Worm (Caenorhabditis elegans) whole organism, L1 larva: ENCODE data around the gene col-72.

Source experiments
- C16A3.4 ChIP-seq: fragments of 150-350 bp; optimal IDR thresholded peaks from 2 replicates; lab custom pipeline; 2014; ENCODE audit warnings: missing biosample characterization, missing genetic modification characterization
- F16B12.6 ChIP-seq: fragments of 150-350 bp; optimal IDR thresholded peaks from 2 replicates; lab custom pipeline; 2014; ENCODE audit warnings: missing biosample characterization, missing genetic modification characterization
- Y116A8C.19 ChIP-seq: sonication (generic microtip); optimal IDR thresholded peaks from 2 replicates; lab custom pipeline; 2016; ENCODE audit warnings: missing compliant biosample characterization, missing genetic modification characterization, borderline replicate concordance
- aha-1 ChIP-seq: fragments of 150-350 bp; optimal IDR thresholded peaks from 2 replicates; lab custom pipeline; 2014; ENCODE audit warnings: missing biosample characterization, missing genetic modification characterization
- alr-1 ChIP-seq: fragments of 200-800 bp; sonication (Bioruptor generic); optimal IDR thresholded peaks from 2 replicates; lab custom pipeline; 2018; ENCODE audit warnings: borderline replicate concordance, mild to moderate bottlenecking, missing genetic modification characterization, missing compliant biosample characterization
- aly-2 ChIP-seq: fragments of 150-350 bp; optimal IDR thresholded peaks from 2 replicates; lab custom pipeline; 2014; ENCODE audit warnings: missing biosample characterization, missing genetic modification characterization
- ama-1 ChIP-seq: fragments of 150-350 bp; optimal IDR thresholded peaks from 2 replicates; lab custom pipeline; 2014
- blmp-1 ChIP-seq: fragments of 150-350 bp; optimal IDR thresholded peaks from 2 replicates; lab custom pipeline; 2014; ENCODE audit warnings: missing biosample characterization, missing genetic modification characterization
- ceh-63 ChIP-seq: fragments of 200-800 bp; sonication (Bioruptor generic); optimal IDR thresholded peaks from 2 replicates; lab custom pipeline; 2018; ENCODE audit warnings: mild to moderate bottlenecking, missing genetic modification characterization, missing compliant biosample characterization
- ceh-8 ChIP-seq: fragments of 200-800 bp; sonication (Bioruptor generic); optimal IDR thresholded peaks from 2 replicates; lab custom pipeline; 2018; ENCODE audit warnings: mild to moderate bottlenecking, missing genetic modification characterization, moderate library complexity, missing compliant biosample characterization
- ceh-82 ChIP-seq, 3 experiments: fragments of 150-350 bp in 1 of 3; sonication (generic microtip) in 2 of 3; optimal IDR thresholded peaks; 2 replicates each; lab custom pipeline; 2014 to 2017; ENCODE audit warnings: missing biosample characterization in 3 of 3, missing genetic modification characterization in 3 of 3
- ceh-88 ChIP-seq: fragments of 200-800 bp; sonication (Bioruptor generic); IDR thresholded peaks from 2 replicates; pipeline ENCODE4 v1.3.6; 2022; ENCODE audit warnings: missing genetic modification characterization, missing compliant biosample characterization
- ces-1 ChIP-seq: fragments of 150-350 bp; optimal IDR thresholded peaks from 2 replicates; lab custom pipeline; 2014; ENCODE audit warnings: missing biosample characterization, missing genetic modification reagents, missing genetic modification characterization
- efl-1 ChIP-seq, 4 experiments: fragments of 150-350 bp; optimal IDR thresholded peaks in 3 of 4; peaks in 1 of 4; 1 replicate in 1 of 4; 2 replicates in 3 of 4; lab custom pipeline; 2014; ENCODE audit warnings: missing biosample characterization in 2 of 4, missing genetic modification characterization in 2 of 4, missing genetic modification reagents in 2 of 4
- efl-3 ChIP-seq: fragments of 200-800 bp; sonication (Bioruptor generic); optimal IDR thresholded peaks from 2 replicates; lab custom pipeline; 2018; ENCODE audit warnings: mild to moderate bottlenecking, missing genetic modification characterization, missing compliant biosample characterization
- egl-13 ChIP-seq: sonication (generic microtip); optimal IDR thresholded peaks from 2 replicates; lab custom pipeline; 2016; ENCODE audit warnings: missing genotype, missing genetic modification reagents, missing genetic modification characterization, missing compliant biosample characterization
- elt-2 ChIP-seq: sonication (generic microtip); optimal IDR thresholded peaks from 2 replicates; lab custom pipeline; 2016; ENCODE audit warnings: missing genetic modification characterization, mild to moderate bottlenecking, inconsistent platforms, missing compliant biosample characterization, missing genetic modification reagents
- fkh-4 ChIP-seq: sonication (generic microtip); optimal IDR thresholded peaks from 2 replicates; lab custom pipeline; 2016; ENCODE audit warnings: missing compliant biosample characterization, missing genetic modification characterization, borderline replicate concordance
- fkh-8 ChIP-seq: sonication (generic microtip); optimal IDR thresholded peaks from 2 replicates; lab custom pipeline; 2016; ENCODE audit warnings: mild to moderate bottlenecking, missing genetic modification characterization, missing compliant biosample characterization
- grh-1 ChIP-seq: fragments of 200-800 bp; sonication (Bioruptor generic); IDR thresholded peaks from 2 replicates; pipeline ENCODE4 v1.3.6; 2022; ENCODE audit warnings: missing genetic modification reagents, missing genetic modification characterization, missing compliant biosample characterization
- hlh-4 ChIP-seq: sonication (generic microtip); optimal IDR thresholded peaks from 2 replicates; lab custom pipeline; 2016; ENCODE audit warnings: mild to moderate bottlenecking, missing genetic modification characterization, missing compliant biosample characterization
- isw-1 ChIP-seq: fragments of 200-800 bp; sonication (Bioruptor generic); IDR thresholded peaks from 2 replicates; pipeline ENCODE4 v1.3.6; 2022; ENCODE audit warnings: missing genetic modification characterization, missing compliant biosample characterization
- lin-13 ChIP-seq: fragments of 150-350 bp; optimal IDR thresholded peaks from 2 replicates; lab custom pipeline; 2014; ENCODE audit warnings: missing biosample characterization, missing genetic modification reagents, missing genetic modification characterization
- lin-15B ChIP-seq: fragments of 150-350 bp; sonication (generic microtip); optimal IDR thresholded peaks from 3 replicates; lab custom pipeline; 2014; ENCODE audit warnings: missing biosample characterization, missing genetic modification characterization
- lin-35 ChIP-seq, 2 experiments: fragments of 150-350 bp; optimal IDR thresholded peaks; 2 replicates each; lab custom pipeline; 2014; ENCODE audit warnings: missing biosample characterization in 2 of 2, missing genetic modification characterization in 2 of 2, missing genetic modification reagents in 2 of 2
- lsy-2 ChIP-seq, 2 experiments: fragments of 150-350 bp; optimal IDR thresholded peaks; 2 replicates each; lab custom pipeline; 2014; ENCODE audit warnings: missing biosample characterization in 2 of 2, missing genetic modification characterization in 2 of 2
- mab-9 ChIP-seq: fragments of 200-800 bp; sonication (Bioruptor generic); IDR thresholded peaks from 2 replicates; pipeline ENCODE4 v1.3.6; 2022; ENCODE audit warnings: missing genetic modification reagents, missing genetic modification characterization, missing compliant biosample characterization
- nhr-11 ChIP-seq: fragments of 150-350 bp; optimal IDR thresholded peaks from 2 replicates; lab custom pipeline; 2014; ENCODE audit warnings: missing biosample characterization, missing genetic modification characterization
- nhr-19 ChIP-seq: fragments of 200-800 bp; sonication (Bioruptor generic); conservative IDR thresholded peaks from 2 replicates; pipeline ENCODE4 v1.3.6; 2022; ENCODE audit warnings: missing genetic modification characterization, missing compliant biosample characterization
- nhr-237 ChIP-seq: fragments of 150-350 bp; optimal IDR thresholded peaks from 2 replicates; lab custom pipeline; 2014; ENCODE audit warnings: missing biosample characterization, missing genetic modification characterization
- nhr-47 ChIP-seq: sonication (generic microtip); optimal IDR thresholded peaks from 2 replicates; lab custom pipeline; 2016; ENCODE audit warnings: mild to moderate bottlenecking, missing genetic modification characterization, moderate library complexity, missing compliant biosample characterization
- nhr-71 ChIP-seq: sonication (generic microtip); optimal IDR thresholded peaks from 2 replicates; lab custom pipeline; 2016; ENCODE audit warnings: mild to moderate bottlenecking, missing genetic modification characterization, moderate library complexity, missing compliant biosample characterization
- nhr-84 ChIP-seq: sonication (generic microtip); optimal IDR thresholded peaks from 2 replicates; lab custom pipeline; 2017; ENCODE audit warnings: missing biosample characterization, missing genetic modification characterization
- nhr-90 ChIP-seq: sonication (generic microtip); optimal IDR thresholded peaks from 2 replicates; lab custom pipeline; 2016; ENCODE audit warnings: mild to moderate bottlenecking, missing genetic modification characterization, missing compliant biosample characterization; ENCODE audit not compliant: poor library complexity
- pag-3 ChIP-seq: sonication (generic microtip); optimal IDR thresholded peaks from 2 replicates; lab custom pipeline; 2017; ENCODE audit warnings: missing genetic modification characterization, mild to moderate bottlenecking, missing compliant biosample characterization, antibody characterized with exemption, borderline replicate concordance; ENCODE audit not compliant: insufficient read depth
- pqm-1 ChIP-seq: sonication (generic microtip); optimal IDR thresholded peaks from 3 replicates; lab custom pipeline; 2017; ENCODE audit warnings: missing biosample characterization, missing genetic modification characterization
- snu-23 ChIP-seq: sonication (generic microtip); optimal IDR thresholded peaks from 2 replicates; lab custom pipeline; 2016; ENCODE audit warnings: missing genetic modification characterization, missing compliant biosample characterization
- sptf-1 ChIP-seq: fragments of 150-350 bp; optimal IDR thresholded peaks from 2 replicates; lab custom pipeline; 2014; ENCODE audit warnings: missing biosample characterization, missing genetic modification characterization
- swsn-7 ChIP-seq: sonication (generic microtip); optimal IDR thresholded peaks from 2 replicates; lab custom pipeline; 2016; ENCODE audit warnings: missing genetic modification characterization, missing compliant biosample characterization
- tbx-2 ChIP-seq: sonication (generic microtip); optimal IDR thresholded peaks from 2 replicates; lab custom pipeline; 2016; ENCODE audit warnings: missing genetic modification characterization, missing compliant biosample characterization
- unc-30 ChIP-seq: sonication (generic microtip); optimal IDR thresholded peaks from 2 replicates; lab custom pipeline; 2017; ENCODE audit warnings: missing biosample characterization, missing genetic modification characterization
- unc-62 ChIP-seq: fragments of 150-350 bp; optimal IDR thresholded peaks from 2 replicates; lab custom pipeline; 2014; ENCODE audit warnings: missing biosample characterization, missing genetic modification reagents, missing genetic modification characterization
- vab-15 ChIP-seq: sonication (generic microtip); optimal IDR thresholded peaks from 2 replicates; lab custom pipeline; 2017; ENCODE audit warnings: missing genotype, mild to moderate bottlenecking, missing genetic modification characterization, missing compliant biosample characterization
- zag-1 ChIP-seq: fragments of 150-350 bp; optimal IDR thresholded peaks from 2 replicates; lab custom pipeline; 2014; ENCODE audit warnings: missing biosample characterization, missing genetic modification characterization
- zip-4 ChIP-seq: fragments of 200-800 bp; sonication (Bioruptor generic); optimal IDR thresholded peaks from 2 replicates; lab custom pipeline; 2018; ENCODE audit warnings: mild to moderate bottlenecking, missing genetic modification characterization, moderate library complexity, missing compliant biosample characterization
- ztf-11 ChIP-seq, 2 experiments: sonication (generic microtip); optimal IDR thresholded peaks; 2 replicates each; lab custom pipeline; 2016 to 2017; ENCODE audit warnings: missing genetic modification characterization in 2 of 2, missing biosample characterization in 1 of 2, missing compliant biosample characterization in 1 of 2

Gene col-72

DNA sequence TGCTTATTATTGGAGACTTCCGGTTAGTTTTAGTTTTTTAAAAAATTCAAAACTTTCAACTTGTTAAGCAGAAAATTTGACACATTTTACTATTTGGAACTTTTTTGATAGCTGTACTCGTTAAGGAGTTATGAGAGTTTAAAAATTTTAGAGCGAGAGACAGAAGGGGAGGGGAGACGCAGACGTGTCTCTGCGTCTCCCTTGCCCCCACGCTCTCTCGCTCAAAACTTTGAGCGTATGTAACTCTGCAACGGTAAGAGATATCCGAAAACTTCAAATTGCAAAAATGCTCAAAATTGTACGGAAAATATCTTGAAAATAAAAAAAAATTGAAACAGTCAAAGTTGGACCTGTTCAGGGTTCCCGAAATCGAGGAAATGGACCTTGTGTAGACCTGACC is 7.8 kb downstream of the col-72 start:
- no peak for TF ChIP-seq fkh-8 (tag; lab: Kevin White, UChicago)
- TF ChIP-seq C16A3.4 (tag; lab: Kevin White, UChicago), result no peak
- TF ChIP-seq nhr-11, result no peak
- no peak for TF ChIP-seq nhr-90
- no peak for TF ChIP-seq ceh-88
- no peak for TF ChIP-seq lin-35 (GFP tag; optimal IDR thresholded peaks at IDR 0.05; lab: Kevin White, UChicago)
- TF ChIP-seq isw-1 (GFP tag; lab: Robert Waterston, UW), result no peak
- TF ChIP-seq tbx-2 (tag; lab: Kevin White, UChicago), result no peak
- TF ChIP-seq snu-23 (GFP tag; lab: Kevin White, UChicago), result no peak
- no peak for TF ChIP-seq elt-2
- no peak for TF ChIP-seq mab-9 (GFP tag; lab: Robert Waterston, UW)
- TF ChIP-seq Y116A8C.19 (tag; lab: Kevin White, UChicago), result no peak
- TF ChIP-seq blmp-1, result no peak
- TF ChIP-seq efl-1 (optimal IDR thresholded peaks at IDR 0.05; lab: Kevin White, UChicago), result no peak
- no peak for TF ChIP-seq efl-1 (GFP tag; optimal IDR thresholded peaks at IDR 0.05 in 1 of 2; lab: Kevin White, UChicago)
- no peak for TF ChIP-seq sptf-1 (tag; lab: Kevin White, UChicago)
- no peak for TF ChIP-seq lin-15B

DNA sequence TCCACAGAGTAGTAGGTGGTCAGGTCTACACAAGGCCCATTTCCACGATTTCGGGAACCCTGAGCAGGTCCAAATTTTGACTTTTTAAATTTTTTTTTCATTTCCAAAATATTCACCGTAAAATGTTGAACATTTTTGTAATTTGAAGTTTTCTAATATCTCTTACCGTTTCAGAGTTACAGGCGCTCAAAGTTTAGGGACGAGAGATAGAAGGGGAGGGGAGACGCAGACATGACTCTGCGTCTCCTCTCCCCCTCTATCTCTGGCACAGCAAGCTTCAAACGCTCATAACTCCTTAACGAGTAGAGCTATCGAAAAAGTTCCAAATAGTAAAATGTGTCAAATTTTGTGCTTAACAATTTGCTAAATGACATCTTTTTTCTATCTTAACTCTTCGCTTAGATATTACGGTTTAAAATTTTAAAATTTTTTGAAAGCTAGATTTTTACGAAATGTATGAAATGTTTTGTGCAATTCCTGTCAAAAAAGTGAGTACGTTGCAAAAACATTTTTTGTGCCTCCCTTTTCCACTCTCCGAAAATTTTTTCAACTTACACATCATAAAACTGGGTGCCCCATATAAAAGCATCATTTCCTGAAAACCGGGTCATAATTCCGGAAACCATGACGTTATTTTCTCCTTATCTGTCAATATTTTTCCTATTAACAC is 8.5 kb downstream of the col-72 start, which contains the start of the genes Y49F6B.14 and clec-125:
Y49F6B.14 (minus strand) TSS at position 101 of the 670 bp plus-strand sequence.
clec-125 (plus strand) TSS at position 620 of the 670 bp plus-strand sequence.
- TF ChIP-seq swsn-7 (no peak), nhr-19 (no peak), zip-4 (GFP tag; lab: Kevin White, UChicago) (no peak), grh-1 (GFP tag; lab: Robert Waterston, UW) (no peak), aly-2 (tag; lab: Kevin White, UChicago) (no peak), aha-1 (no peak), pqm-1 (tag; lab: Kevin White, UChicago) (no peak), lin-13 (no peak), lsy-2 (tag; optimal IDR thresholded peaks at IDR 0.05; lab: Kevin White, UChicago) (no peak), zag-1 (tag; lab: Kevin White, UChicago) (no peak), ceh-8 (GFP tag; lab: Kevin White, UChicago) (no peak), C16A3.4 (tag; lab: Kevin White, UChicago) (no peak), ces-1 (no peak), ama-1 (lab: Kevin White, UChicago) (no peak), pag-3 (tag; lab: Kevin White, UChicago) (no peak), fkh-4 (tag; lab: Kevin White, UChicago) (no peak), alr-1 (tag; lab: Kevin White, UChicago) (no peak), snu-23 (GFP tag; lab: Kevin White, UChicago) (no peak), mab-9 (GFP tag; lab: Robert Waterston, UW) (no peak)

DNA sequence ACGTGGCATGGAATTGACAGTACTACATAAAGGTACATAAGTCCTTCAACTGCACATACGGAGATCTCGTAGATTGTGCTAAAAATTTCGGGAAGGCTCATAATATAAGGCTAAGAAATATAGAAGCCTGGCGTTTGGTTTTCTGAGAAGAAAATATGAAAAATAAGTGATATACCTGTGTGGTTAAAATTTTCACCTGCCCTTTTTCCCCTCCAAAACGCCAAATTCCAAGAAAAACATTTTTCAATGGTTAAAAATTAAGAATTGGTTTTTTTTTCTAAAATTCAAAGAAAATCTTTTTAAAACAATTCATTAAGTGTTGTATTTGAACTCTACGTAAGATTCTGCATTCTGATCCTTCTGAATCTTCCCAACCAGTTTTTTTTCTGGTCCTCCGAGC is 9.4 kb downstream of the col-72 start, which contains the start of gene srz-5:
srz-5 (minus strand) TSS at position 101 of the 400 bp plus-strand sequence.
- no peak for TF ChIP-seq unc-30
- peak; percentile 55 for TF ChIP-seq hlh-4 (tag; lab: Kevin White, UChicago)
- TF ChIP-seq F16B12.6, result no peak

DNA sequence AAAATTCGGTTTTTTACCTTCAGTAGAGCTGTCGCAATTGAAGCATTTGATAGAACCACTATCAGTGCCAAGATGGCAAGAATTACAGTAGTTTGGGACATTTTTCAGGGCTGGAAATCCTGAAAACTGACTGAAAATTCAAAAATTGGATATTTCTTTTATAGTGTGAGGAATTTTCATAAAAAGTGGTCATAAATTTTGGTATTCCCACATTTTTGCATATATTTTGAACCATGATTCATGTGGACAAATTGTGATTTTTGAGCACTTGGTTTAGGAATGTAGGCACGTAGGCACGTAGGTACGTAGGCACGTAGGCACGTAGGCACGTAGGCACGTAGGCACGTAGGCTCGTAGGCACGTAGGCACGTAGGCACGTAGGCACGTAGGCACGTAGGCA is 11.8 kb downstream of the col-72 start, which contains the start of gene Y49F6B.19:
Y49F6B.19 (minus strand) TSS at position 101 of the 400 bp plus-strand sequence.
- no peak for TF ChIP-seq nhr-84
- TF ChIP-seq efl-3 (GFP tag; lab: Kevin White, UChicago), result no peak
- no peak for TF ChIP-seq alr-1 (tag; lab: Kevin White, UChicago)
- TF ChIP-seq ceh-63 (GFP tag; lab: Kevin White, UChicago), result no peak
- TF ChIP-seq ceh-82 (tag; optimal IDR thresholded peaks at IDR 0.05; lab: Kevin White, UChicago), result no peak
- no peak for TF ChIP-seq nhr-237 (tag; lab: Kevin White, UChicago)
- no peak for TF ChIP-seq unc-62 (GFP tag; lab: Kevin White, UChicago)
- no peak for TF ChIP-seq nhr-47 (tag; lab: Kevin White, UChicago)
- no peak for TF ChIP-seq ztf-11 (tag; optimal IDR thresholded peaks at IDR 0.05; lab: Kevin White, UChicago)
- TF ChIP-seq isw-1 (GFP tag; lab: Robert Waterston, UW), result no peak
- no peak for TF ChIP-seq nhr-71 (tag; lab: Kevin White, UChicago)
- no peak for TF ChIP-seq vab-15 (tag; lab: Kevin White, UChicago)
- TF ChIP-seq egl-13 (tag; lab: Kevin White, UChicago), result no peak
- TF ChIP-seq elt-2, result no peak
- no peak for TF ChIP-seq aha-1
- TF ChIP-seq, all 84 proteins: peak for 0
